Fruit fly (Drosophila melanogaster) Kc167 (cell line): ENCODE results near the gene CG15425.

Source experiments
- Myc ChIP-seq: fragments of >200 bp; optimal IDR thresholded peaks from 2 replicates; lab custom pipeline; 2017; ENCODE audit warnings: missing external identifiers
- Sin3A ChIP-seq: fragments of >200 bp; optimal IDR thresholded peaks from 2 replicates; lab custom pipeline; 2018; ENCODE audit warnings: missing external identifiers
- h ChIP-seq: fragments of >200 bp; optimal IDR thresholded peaks from 3 replicates; lab custom pipeline; 2018; ENCODE audit warnings: missing external identifiers
- insv ChIP-seq: fragments of >200 bp; optimal IDR thresholded peaks from 3 replicates; lab custom pipeline; 2018; ENCODE audit warnings: missing external identifiers
- psq ChIP-seq: fragments of >200 bp; optimal IDR thresholded peaks from 2 replicates; lab custom pipeline; 2017; ENCODE audit warnings: missing external identifiers
- ttk ChIP-seq: sonication (Bioruptor generic); optimal IDR thresholded peaks from 2 replicates; lab custom pipeline; 2017; ENCODE audit warnings: missing external identifiers

The CG15425 gene

DNA sequence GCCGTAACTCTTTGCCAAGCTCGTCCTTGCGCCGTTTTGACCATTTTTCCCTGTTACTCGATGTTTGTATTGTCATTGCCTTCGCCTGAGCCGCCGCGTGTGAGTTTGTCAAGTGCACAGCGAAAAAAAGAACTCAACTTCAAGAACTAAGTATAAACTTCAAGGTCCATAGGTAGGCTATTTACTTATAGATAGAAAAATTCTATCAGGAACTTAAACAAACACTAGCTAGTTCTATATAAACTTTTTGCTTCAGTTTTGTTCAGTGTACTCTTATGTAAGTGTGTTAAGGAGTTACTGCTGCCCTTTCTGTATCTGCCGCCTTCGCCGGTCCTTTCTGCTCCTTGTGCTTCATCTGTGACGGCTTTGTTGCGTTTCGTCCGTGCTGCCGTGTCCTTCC, 11.0 kb upstream of the CG15425 start:
- no peak for TF ChIP-seq Sin3A (lab: Kevin White, UChicago)
- no peak for TF ChIP-seq insv
- TF ChIP-seq psq (lab: Kevin White, UChicago): no peak
- no peak for TF ChIP-seq ttk (lab: Kevin White, UChicago)
- TF ChIP-seq h (lab: Kevin White, UChicago): no peak
- no peak for TF ChIP-seq Myc (lab: Kevin White, UChicago)

DNA sequence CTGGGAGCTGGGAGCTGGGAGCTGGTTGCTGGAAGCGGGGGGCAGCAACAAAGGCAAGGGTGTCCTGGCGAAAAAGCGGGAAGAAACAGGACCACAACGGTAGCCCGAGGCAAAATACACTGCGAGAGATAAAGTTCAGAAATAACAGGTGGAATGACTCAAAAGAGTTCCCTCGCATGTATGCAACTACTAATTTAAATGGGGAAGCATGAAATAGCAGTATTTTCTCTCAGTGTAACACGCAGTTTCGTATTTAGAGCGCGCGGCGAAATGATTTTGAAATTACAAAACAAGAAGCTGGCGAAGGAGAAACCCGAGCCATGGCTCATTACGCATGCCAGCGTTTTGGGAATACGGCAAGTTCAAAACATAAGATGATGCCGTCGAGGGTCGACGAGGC, 9.1 kb upstream of the CG15425 start:
- TF ChIP-seq psq (lab: Kevin White, UChicago) (no peak), Myc (lab: Kevin White, UChicago) (no peak), ttk (lab: Kevin White, UChicago) (no peak), insv (no peak), h (lab: Kevin White, UChicago) (no peak), Sin3A (lab: Kevin White, UChicago) (no peak)

DNA sequence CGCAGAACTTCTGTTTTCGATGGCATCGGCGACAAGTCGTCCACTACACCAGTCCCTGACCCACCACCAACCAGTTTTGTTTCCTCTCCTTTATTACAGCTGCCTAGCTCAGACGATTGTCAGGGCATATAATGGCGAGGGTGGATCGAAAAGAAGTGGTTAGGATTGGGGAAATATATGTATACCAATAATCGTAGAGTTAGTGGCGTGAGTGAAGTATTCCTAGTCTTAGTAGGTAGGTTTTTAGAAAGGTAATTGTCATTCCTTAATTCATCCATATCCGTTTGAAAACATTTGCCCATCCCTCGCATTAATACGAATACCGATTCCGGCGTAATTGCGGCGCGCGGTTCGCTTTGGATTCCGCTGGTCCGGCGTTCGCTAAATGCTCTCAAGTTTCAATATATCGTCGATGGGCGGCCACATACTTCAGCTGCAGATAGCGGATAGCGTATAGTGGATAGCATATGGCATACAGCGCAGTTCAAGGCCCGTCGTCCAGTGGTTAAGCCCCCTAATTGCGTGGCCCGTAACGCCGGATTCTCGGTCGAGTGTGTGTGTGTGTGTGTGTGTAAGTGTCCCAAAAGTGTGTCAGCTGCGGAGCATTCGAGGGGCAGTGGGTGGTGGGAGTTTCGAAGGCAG, 4.4 kb upstream of the CG15425 start:
- TF ChIP-seq Sin3A (lab: Kevin White, UChicago): no peak
- TF ChIP-seq ttk (lab: Kevin White, UChicago): no peak
- no peak for TF ChIP-seq psq (lab: Kevin White, UChicago)
- no peak for TF ChIP-seq insv
- TF ChIP-seq h (lab: Kevin White, UChicago): no peak
- TF ChIP-seq Myc (lab: Kevin White, UChicago): no peak

DNA sequence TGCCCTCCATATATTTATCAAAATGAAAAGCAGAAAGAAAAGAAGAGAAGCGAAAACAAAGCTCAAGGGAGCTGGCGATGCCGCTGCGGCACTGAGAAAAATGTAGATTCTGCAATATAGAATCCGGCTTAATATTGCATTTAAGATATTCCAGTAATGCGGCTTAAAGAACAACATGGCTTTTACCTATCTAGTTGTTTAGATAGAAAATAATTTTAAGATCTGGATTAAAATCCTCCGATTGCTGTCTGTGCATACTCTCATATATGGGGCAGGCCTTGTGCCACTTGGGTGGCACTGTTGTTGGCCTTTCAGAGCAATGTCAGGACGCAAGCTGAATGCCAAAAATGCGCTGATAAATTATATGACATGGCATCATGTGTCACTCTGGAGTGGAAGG, 2.4 kb upstream of the CG15425 start:
- TF ChIP-seq ttk (lab: Kevin White, UChicago): no peak
- TF ChIP-seq insv: no peak
- TF ChIP-seq h (lab: Kevin White, UChicago): no peak
- TF ChIP-seq psq (lab: Kevin White, UChicago): no peak

DNA sequence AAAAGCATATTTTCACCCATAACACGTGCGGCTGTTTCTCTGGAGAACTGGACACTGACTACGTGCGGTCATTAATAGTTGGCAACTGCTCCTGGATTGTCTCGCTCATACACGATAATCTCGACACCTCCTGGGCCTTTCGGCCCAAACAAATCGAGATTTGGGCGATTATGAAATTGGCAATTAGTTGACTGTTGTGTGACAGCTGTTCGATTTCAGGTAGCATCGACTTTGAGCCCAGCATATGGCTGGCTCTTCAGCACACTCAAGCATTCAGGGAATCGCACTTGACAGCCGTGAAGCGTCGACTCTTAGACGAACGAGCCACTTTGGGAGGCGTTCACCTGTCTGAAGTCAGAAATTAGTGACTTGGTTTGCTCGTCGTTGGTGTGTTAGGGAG, 23.9 kb downstream of the CG15425 start, which contains the start of gene Art2:
Gene Art2 (minus strand): TSS at position 101 of the 400 bp plus-strand sequence.
- TF ChIP-seq Myc (lab: Kevin White, UChicago) (no peak), ttk (lab: Kevin White, UChicago) (no peak), psq (lab: Kevin White, UChicago) (no peak), h (lab: Kevin White, UChicago) (no peak), Sin3A (lab: Kevin White, UChicago) (no peak), insv (no peak)

DNA sequence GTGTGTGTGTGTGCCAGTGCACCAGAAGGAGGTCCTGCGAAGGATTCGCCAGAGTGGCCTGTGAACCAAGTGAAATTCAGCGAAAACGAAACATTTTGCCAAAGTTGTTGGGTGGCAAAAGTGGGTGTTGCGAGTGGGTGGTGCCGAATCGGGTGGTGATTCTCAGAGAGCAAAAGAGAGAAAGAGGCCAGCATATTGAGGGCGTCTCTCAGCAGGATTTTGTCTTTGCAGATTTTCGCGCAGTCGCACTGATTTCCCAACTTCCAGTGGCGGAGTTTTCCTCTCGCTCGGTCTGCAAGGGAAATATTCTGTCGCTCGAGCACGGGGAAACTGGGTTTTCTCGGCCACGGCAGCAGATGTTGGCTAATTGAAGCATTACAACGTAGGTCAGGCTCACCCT, 24.4 kb downstream of the CG15425 start:
- TF ChIP-seq Sin3A (lab: Kevin White, UChicago): no peak
- TF ChIP-seq h (lab: Kevin White, UChicago): no peak
- no peak for TF ChIP-seq Myc (lab: Kevin White, UChicago)
- no peak for TF ChIP-seq insv
- no peak for TF ChIP-seq psq (lab: Kevin White, UChicago)
- TF ChIP-seq ttk (lab: Kevin White, UChicago): no peak

DNA sequence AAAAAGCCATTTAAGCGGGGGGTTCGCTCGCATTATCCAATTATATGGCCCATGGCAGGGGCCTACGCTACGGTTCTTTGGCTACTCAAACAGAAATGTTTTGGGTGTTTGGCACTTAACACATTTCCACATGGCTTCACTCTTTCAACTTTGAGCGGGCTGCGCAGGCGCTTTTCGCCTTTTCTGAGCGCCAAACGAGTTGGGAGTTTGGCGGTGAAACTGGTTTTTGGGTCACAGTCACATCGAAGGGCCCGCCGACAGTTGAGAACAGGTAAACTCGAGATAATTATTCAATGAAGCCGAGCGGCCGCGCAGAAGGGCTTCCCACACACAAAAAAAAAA, 24.9 kb downstream of the CG15425 start:
- TF ChIP-seq ttk (lab: Kevin White, UChicago) (no peak), insv (no peak), psq (lab: Kevin White, UChicago) (no peak), Sin3A (lab: Kevin White, UChicago) (no peak), h (lab: Kevin White, UChicago) (no peak), Myc (lab: Kevin White, UChicago) (no peak)

DNA sequence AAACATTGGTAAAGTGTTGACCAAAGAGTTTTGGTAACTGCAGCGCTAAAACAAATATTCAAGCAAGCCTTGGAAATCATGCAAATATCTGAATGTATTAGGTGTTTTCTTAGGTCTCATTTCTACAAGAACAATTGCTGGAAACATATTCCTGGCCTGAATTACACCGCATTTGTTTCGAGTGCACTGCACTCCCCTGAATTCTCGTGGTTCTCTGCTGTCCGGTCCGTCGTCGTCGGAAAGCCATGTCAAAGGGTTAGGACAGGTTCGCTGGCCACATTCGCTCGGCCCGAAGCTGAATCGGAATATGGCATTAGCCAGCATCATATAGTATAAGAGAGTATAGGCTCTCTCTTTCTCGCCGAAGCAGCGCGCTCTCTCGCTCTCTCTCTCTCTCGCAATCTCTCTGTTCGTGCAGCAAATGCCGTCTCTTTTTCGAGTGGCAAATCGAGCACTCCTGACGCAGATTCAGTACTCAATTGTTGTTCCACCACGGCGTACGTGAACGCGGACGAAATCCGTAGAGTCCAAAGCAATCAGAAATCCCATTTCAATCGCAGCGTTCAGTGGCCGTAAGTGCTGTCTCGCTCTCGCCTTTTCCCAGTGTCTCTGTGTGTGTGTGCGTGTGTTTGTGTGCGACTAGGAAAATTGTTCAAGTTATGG, 25.4 kb downstream of the CG15425 start, which contains the start of gene tutl:
Gene tutl (plus strand): TSS at position 468 of the 663 bp plus-strand sequence.
- TF ChIP-seq Myc (lab: Kevin White, UChicago): no peak
- no peak for TF ChIP-seq insv
- TF ChIP-seq h (lab: Kevin White, UChicago): no peak
- no peak for TF ChIP-seq ttk (lab: Kevin White, UChicago)
- no peak for TF ChIP-seq Sin3A (lab: Kevin White, UChicago)
- TF ChIP-seq psq (lab: Kevin White, UChicago): no peak

DNA sequence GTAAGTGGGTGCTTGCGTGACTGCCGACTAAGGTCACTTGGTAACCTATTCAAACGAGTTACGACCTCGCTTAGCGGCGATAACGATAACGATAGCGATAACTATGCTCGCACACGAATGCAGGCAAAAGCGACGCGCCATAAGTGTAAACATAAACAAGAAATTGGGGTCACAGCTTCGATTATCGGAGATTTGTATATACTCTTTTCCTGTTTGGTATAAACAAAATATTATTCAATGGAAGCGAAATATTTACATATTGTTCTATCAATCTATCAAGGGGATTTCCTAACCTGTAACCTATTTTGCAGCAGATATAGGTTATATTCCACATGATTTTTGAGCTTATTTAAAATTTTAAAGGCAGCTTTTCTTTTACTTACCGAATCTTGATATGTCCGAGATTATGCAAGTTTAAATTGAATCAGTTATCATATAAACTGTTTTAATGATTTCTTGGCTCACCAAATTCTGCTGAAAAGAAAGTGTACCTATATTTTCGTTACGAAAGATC, 28.7 kb downstream of the CG15425 start:
- no peak for TF ChIP-seq Sin3A (lab: Kevin White, UChicago)
- no peak for TF ChIP-seq insv
- no peak for TF ChIP-seq ttk (lab: Kevin White, UChicago)
- no peak for TF ChIP-seq h (lab: Kevin White, UChicago)
- TF ChIP-seq psq (lab: Kevin White, UChicago): no peak
- no peak for TF ChIP-seq Myc (lab: Kevin White, UChicago)

DNA sequence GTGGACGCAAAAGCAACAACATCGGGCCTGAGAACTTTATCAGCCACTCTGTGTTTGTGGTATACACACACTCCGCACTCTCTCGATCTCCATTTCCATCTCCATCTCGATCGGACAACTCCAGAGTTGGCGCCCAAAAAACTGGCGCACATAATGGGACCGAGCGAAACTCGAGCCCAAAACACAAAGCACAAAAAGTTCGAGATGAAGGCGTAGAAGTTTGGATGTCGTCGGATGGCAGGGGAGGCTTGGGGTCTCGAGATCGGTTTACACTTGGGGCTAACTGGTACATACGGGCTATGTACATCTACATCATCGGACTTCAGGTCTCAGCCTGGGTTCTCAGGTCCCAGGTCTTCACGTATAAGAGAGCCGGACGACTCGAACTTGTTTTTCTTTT, 29.3 kb downstream of the CG15425 start:
- no peak for TF ChIP-seq insv
- no peak for TF ChIP-seq psq (lab: Kevin White, UChicago)
- TF ChIP-seq Sin3A (lab: Kevin White, UChicago): no peak

DNA sequence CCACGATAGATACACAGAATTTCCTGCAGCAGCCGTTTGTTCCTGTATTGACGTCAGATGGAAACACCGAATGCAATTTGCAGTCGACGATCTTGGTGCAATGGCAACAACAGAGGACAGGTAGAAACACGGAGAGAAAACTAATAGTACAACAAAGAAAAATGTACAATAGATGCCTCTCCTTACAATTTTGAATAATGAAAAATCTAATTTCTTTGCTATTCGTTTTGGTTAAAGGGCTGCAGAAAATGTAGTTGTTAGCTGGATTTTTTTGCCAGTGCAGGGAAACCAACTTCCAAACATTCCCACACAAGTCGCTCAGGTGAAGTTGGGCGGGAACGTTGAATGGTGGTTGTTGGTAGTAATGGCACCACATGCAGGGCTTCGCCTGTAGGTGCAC, 29.7 kb downstream of the CG15425 start:
- TF ChIP-seq h (lab: Kevin White, UChicago): no peak
- TF ChIP-seq ttk (lab: Kevin White, UChicago): no peak
- no peak for TF ChIP-seq Sin3A (lab: Kevin White, UChicago)
- TF ChIP-seq insv: no peak
- no peak for TF ChIP-seq psq (lab: Kevin White, UChicago)
- TF ChIP-seq Myc (lab: Kevin White, UChicago): no peak

DNA sequence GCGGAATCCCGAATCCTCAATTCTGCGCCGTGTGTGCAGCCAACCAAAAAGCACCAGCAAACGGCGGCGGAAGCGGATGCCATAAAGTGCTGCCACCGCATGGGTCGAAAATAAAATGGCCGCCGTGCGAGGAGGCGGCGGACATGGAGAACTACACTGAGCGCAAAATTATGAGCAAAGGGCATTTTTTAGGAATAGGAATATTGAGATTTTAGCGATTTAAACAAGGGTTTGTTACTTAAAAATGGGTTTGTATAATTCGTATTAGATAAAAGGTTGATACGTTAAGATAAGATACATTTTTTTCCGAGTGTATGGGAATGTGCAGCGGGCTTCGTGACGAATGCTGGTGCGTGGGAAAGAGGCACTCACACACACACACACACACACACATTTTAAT, 35.2 kb downstream of the CG15425 start:
- TF ChIP-seq Myc (lab: Kevin White, UChicago): no peak
- no peak for TF ChIP-seq h (lab: Kevin White, UChicago)
- TF ChIP-seq ttk (lab: Kevin White, UChicago): no peak
- no peak for TF ChIP-seq psq (lab: Kevin White, UChicago)
- no peak for TF ChIP-seq Sin3A (lab: Kevin White, UChicago)
- TF ChIP-seq insv: no peak
